Worm (Caenorhabditis elegans) whole organism, L1 larva: Measurements from ENCODE around the gene cdc-14.

Experiments
- C04F5.9 ChIP-seq: sonication (generic microtip); optimal IDR thresholded peaks from 2 replicates; lab custom pipeline; 2016; ENCODE audit warnings: missing genetic modification characterization, missing compliant biosample characterization
- C16A3.4 ChIP-seq: fragments of 150-350 bp; optimal IDR thresholded peaks from 2 replicates; lab custom pipeline; 2014; ENCODE audit warnings: missing biosample characterization, missing genetic modification characterization
- C34B4.2 ChIP-seq: sonication (generic microtip); optimal IDR thresholded peaks from 2 replicates; lab custom pipeline; 2017; ENCODE audit warnings: mild to moderate bottlenecking, missing genetic modification characterization, missing compliant biosample characterization
- Y116A8C.19 ChIP-seq: sonication (generic microtip); optimal IDR thresholded peaks from 2 replicates; lab custom pipeline; 2016; ENCODE audit warnings: missing compliant biosample characterization, missing genetic modification characterization, borderline replicate concordance
- alr-1 ChIP-seq: fragments of 200-800 bp; sonication (Bioruptor generic); optimal IDR thresholded peaks from 2 replicates; lab custom pipeline; 2018; ENCODE audit warnings: borderline replicate concordance, mild to moderate bottlenecking, missing genetic modification characterization, missing compliant biosample characterization
- ama-1 ChIP-seq: fragments of 150-350 bp; optimal IDR thresholded peaks from 2 replicates; lab custom pipeline; 2014
- blmp-1 ChIP-seq: fragments of 150-350 bp; optimal IDR thresholded peaks from 2 replicates; lab custom pipeline; 2014; ENCODE audit warnings: missing biosample characterization, missing genetic modification characterization
- ceh-8 ChIP-seq: fragments of 200-800 bp; sonication (Bioruptor generic); optimal IDR thresholded peaks from 2 replicates; lab custom pipeline; 2018; ENCODE audit warnings: mild to moderate bottlenecking, missing genetic modification characterization, moderate library complexity, missing compliant biosample characterization
- ceh-82 ChIP-seq, 3 experiments: fragments of 150-350 bp in 1 of 3; sonication (generic microtip) in 2 of 3; optimal IDR thresholded peaks; 2 replicates each; lab custom pipeline; 2014 to 2017; ENCODE audit warnings: missing biosample characterization in 3 of 3, missing genetic modification characterization in 3 of 3
- ceh-90 ChIP-seq: sonication (generic microtip); optimal IDR thresholded peaks from 2 replicates; lab custom pipeline; 2016; ENCODE audit warnings: missing genetic modification characterization, missing compliant biosample characterization
- dpl-1 ChIP-seq, 3 experiments: fragments of 150-350 bp in 2 of 3; sonication (generic microtip) in 1 of 3; optimal IDR thresholded peaks; 2 replicates each; lab custom pipeline; 2014 to 2017; ENCODE audit warnings: missing biosample characterization in 3 of 3, missing genetic modification characterization in 3 of 3, missing genetic modification reagents in 3 of 3
- dsc-1 ChIP-seq: sonication (generic microtip); optimal IDR thresholded peaks from 2 replicates; lab custom pipeline; 2016; ENCODE audit warnings: mild to moderate bottlenecking, missing genetic modification characterization, missing compliant biosample characterization
- efl-1 ChIP-seq, 4 experiments: fragments of 150-350 bp; optimal IDR thresholded peaks in 3 of 4; peaks in 1 of 4; 1 replicate in 1 of 4; 2 replicates in 3 of 4; lab custom pipeline; 2014; ENCODE audit warnings: missing biosample characterization in 2 of 4, missing genetic modification characterization in 2 of 4, missing genetic modification reagents in 2 of 4
- efl-3 ChIP-seq: fragments of 200-800 bp; sonication (Bioruptor generic); optimal IDR thresholded peaks from 2 replicates; lab custom pipeline; 2018; ENCODE audit warnings: mild to moderate bottlenecking, missing genetic modification characterization, missing compliant biosample characterization
- egl-13 ChIP-seq: sonication (generic microtip); optimal IDR thresholded peaks from 2 replicates; lab custom pipeline; 2016; ENCODE audit warnings: missing genotype, missing genetic modification reagents, missing genetic modification characterization, missing compliant biosample characterization
- elt-2 ChIP-seq: sonication (generic microtip); optimal IDR thresholded peaks from 2 replicates; lab custom pipeline; 2016; ENCODE audit warnings: missing genetic modification characterization, mild to moderate bottlenecking, inconsistent platforms, missing compliant biosample characterization, missing genetic modification reagents
- fkh-10 ChIP-seq: sonication (generic microtip); optimal IDR thresholded peaks from 2 replicates; lab custom pipeline; 2017; ENCODE audit warnings: missing biosample characterization, missing genetic modification reagents, missing genetic modification characterization
- fkh-8 ChIP-seq: sonication (generic microtip); optimal IDR thresholded peaks from 2 replicates; lab custom pipeline; 2016; ENCODE audit warnings: mild to moderate bottlenecking, missing genetic modification characterization, missing compliant biosample characterization
- hlh-17 ChIP-seq: fragments of 200-800 bp; sonication (Bioruptor generic); optimal IDR thresholded peaks from 2 replicates; lab custom pipeline; 2018; ENCODE audit warnings: missing genetic modification characterization, mild to moderate bottlenecking, missing compliant biosample characterization, moderate library complexity, borderline replicate concordance
- hpl-2 ChIP-seq: fragments of 150-350 bp; optimal IDR thresholded peaks from 2 replicates; lab custom pipeline; 2014; ENCODE audit warnings: missing biosample characterization, missing genetic modification reagents, missing genetic modification characterization
- irx-1 ChIP-seq: sonication (generic microtip); optimal IDR thresholded peaks from 2 replicates; lab custom pipeline; 2016; ENCODE audit warnings: missing genetic modification characterization, missing compliant biosample characterization
- jun-1 ChIP-seq: fragments of 150-350 bp; optimal IDR thresholded peaks from 2 replicates; lab custom pipeline; 2014; ENCODE audit warnings: missing biosample characterization, missing genetic modification reagents, missing genetic modification characterization
- lin-13 ChIP-seq: fragments of 150-350 bp; optimal IDR thresholded peaks from 2 replicates; lab custom pipeline; 2014; ENCODE audit warnings: missing biosample characterization, missing genetic modification reagents, missing genetic modification characterization
- lir-3 ChIP-seq: sonication (generic microtip); optimal IDR thresholded peaks from 2 replicates; lab custom pipeline; 2016; ENCODE audit warnings: mild to moderate bottlenecking, missing genetic modification characterization, moderate library complexity, missing compliant biosample characterization; ENCODE audit not compliant: poor library complexity
- mep-1 ChIP-seq: fragments of 150-350 bp; optimal IDR thresholded peaks from 2 replicates; lab custom pipeline; 2014; ENCODE audit warnings: missing biosample characterization, missing genetic modification characterization
- nhr-19 ChIP-seq: fragments of 200-800 bp; sonication (Bioruptor generic); conservative IDR thresholded peaks from 2 replicates; pipeline ENCODE4 v1.3.6; 2022; ENCODE audit warnings: missing genetic modification characterization, missing compliant biosample characterization
- nhr-20 ChIP-seq: sonication (generic microtip); optimal IDR thresholded peaks from 2 replicates; lab custom pipeline; 2016; ENCODE audit warnings: mild to moderate bottlenecking, missing genetic modification characterization, missing compliant biosample characterization
- nhr-71 ChIP-seq: sonication (generic microtip); optimal IDR thresholded peaks from 2 replicates; lab custom pipeline; 2016; ENCODE audit warnings: mild to moderate bottlenecking, missing genetic modification characterization, moderate library complexity, missing compliant biosample characterization
- nhr-77 ChIP-seq: fragments of 150-350 bp; optimal IDR thresholded peaks from 2 replicates; lab custom pipeline; 2014; ENCODE audit warnings: missing biosample characterization, missing genetic modification characterization
- nhr-85 ChIP-seq: sonication (generic microtip); peaks from one replicate; lab custom pipeline; 2016; ENCODE audit warnings: missing genetic modification characterization, inconsistent platforms, missing compliant biosample characterization
- pag-3 ChIP-seq: sonication (generic microtip); optimal IDR thresholded peaks from 2 replicates; lab custom pipeline; 2017; ENCODE audit warnings: missing genetic modification characterization, mild to moderate bottlenecking, missing compliant biosample characterization, antibody characterized with exemption, borderline replicate concordance; ENCODE audit not compliant: insufficient read depth
- pax-3 ChIP-seq: fragments of 200-800 bp; sonication (Bioruptor generic); optimal IDR thresholded peaks from 2 replicates; lab custom pipeline; 2018; ENCODE audit warnings: mild to moderate bottlenecking, missing genetic modification characterization, moderate library complexity, missing compliant biosample characterization
- rnt-1 ChIP-seq: sonication (generic microtip); optimal IDR thresholded peaks from 2 replicates; lab custom pipeline; 2016; ENCODE audit warnings: mild to moderate bottlenecking, missing genetic modification characterization, moderate library complexity, missing compliant biosample characterization
- sup-37 ChIP-seq: fragments of 200-800 bp; sonication (Bioruptor generic); optimal IDR thresholded peaks from 2 replicates; lab custom pipeline; 2018; ENCODE audit warnings: mild to moderate bottlenecking, missing genetic modification characterization, missing compliant biosample characterization
- tlp-1 ChIP-seq: fragments of 150-350 bp; optimal IDR thresholded peaks from 2 replicates; lab custom pipeline; 2014; ENCODE audit warnings: missing biosample characterization, missing genetic modification characterization
- unc-130 ChIP-seq: fragments of 150-350 bp; optimal IDR thresholded peaks from 2 replicates; lab custom pipeline; 2017; ENCODE audit warnings: missing biosample characterization, missing genetic modification characterization, inconsistent platforms
- unc-30 ChIP-seq: sonication (generic microtip); optimal IDR thresholded peaks from 2 replicates; lab custom pipeline; 2017; ENCODE audit warnings: missing biosample characterization, missing genetic modification characterization
- unc-98 ChIP-seq: fragments of 200-800 bp; sonication (Bioruptor generic); IDR thresholded peaks from 2 replicates; pipeline ENCODE4 v1.3.6; 2022; ENCODE audit warnings: missing genetic modification characterization, missing compliant biosample characterization
- vab-15 ChIP-seq: sonication (generic microtip); optimal IDR thresholded peaks from 2 replicates; lab custom pipeline; 2017; ENCODE audit warnings: missing genotype, mild to moderate bottlenecking, missing genetic modification characterization, missing compliant biosample characterization
- zip-4 ChIP-seq: fragments of 200-800 bp; sonication (Bioruptor generic); optimal IDR thresholded peaks from 2 replicates; lab custom pipeline; 2018; ENCODE audit warnings: mild to moderate bottlenecking, missing genetic modification characterization, moderate library complexity, missing compliant biosample characterization
- ztf-11 ChIP-seq, 2 experiments: sonication (generic microtip); optimal IDR thresholded peaks; 2 replicates each; lab custom pipeline; 2016 to 2017; ENCODE audit warnings: missing genetic modification characterization in 2 of 2, missing biosample characterization in 1 of 2, missing compliant biosample characterization in 1 of 2

The cdc-14 gene

ce11 chrII:5593377-5593932 lies at the start of gene cdc-14 (continued):
- no peak for TF ChIP-seq unc-98 (GFP tag; lab: Robert Waterston, UW)
- TF ChIP-seq dpl-1 (GFP tag; optimal IDR thresholded peaks at IDR 0.05; lab: Kevin White, UChicago) = peak; percentile 72 to 81 (median 77)
- TF ChIP-seq ceh-82 (tag; optimal IDR thresholded peaks at IDR 0.05; lab: Kevin White, UChicago) = peak in 1 of 3 experiments; percentile 36
- TF ChIP-seq lir-3 (tag; lab: Kevin White, UChicago) = peak; percentile 57
- no peak for TF ChIP-seq ceh-90 (tag; lab: Kevin White, UChicago)
- TF ChIP-seq rnt-1 (tag; lab: Kevin White, UChicago) = peak; percentile 80
- no peak for TF ChIP-seq fkh-8 (tag; lab: Kevin White, UChicago)
- no peak for TF ChIP-seq ceh-8
- TF ChIP-seq nhr-19 (GFP tag; lab: Robert Waterston, UW) = peak; percentile 76
- TF ChIP-seq mep-1 = peak; percentile 84
- TF ChIP-seq efl-3 (GFP tag; lab: Kevin White, UChicago) = no peak
- no peak for TF ChIP-seq zip-4
- no peak for TF ChIP-seq irx-1
- TF ChIP-seq efl-1 (optimal IDR thresholded peaks at IDR 0.05; lab: Kevin White, UChicago) = peak; percentile 74 to 76
- peak; percentile 65 to 94 for TF ChIP-seq efl-1 (GFP tag; optimal IDR thresholded peaks at IDR 0.05 in 1 of 2; lab: Kevin White, UChicago)
- TF ChIP-seq ztf-11 (tag; optimal IDR thresholded peaks at IDR 0.05; lab: Kevin White, UChicago) = no peak
- peak; percentile 42 for TF ChIP-seq sup-37 (GFP tag; lab: Kevin White, UChicago)
- no peak for TF ChIP-seq egl-13
- TF ChIP-seq hpl-2 (GFP tag; lab: Kevin White, UChicago) = no peak
- no peak for TF ChIP-seq unc-30
- peak; percentile 72 for TF ChIP-seq lin-13 (GFP tag; lab: Kevin White, UChicago)
- TF ChIP-seq alr-1 (tag; lab: Kevin White, UChicago) = no peak
- TF ChIP-seq Y116A8C.19 (tag; lab: Kevin White, UChicago) = no peak
- TF ChIP-seq C16A3.4 (tag; lab: Kevin White, UChicago) = peak; percentile 88
- no peak for TF ChIP-seq fkh-10
- TF ChIP-seq vab-15 (tag; lab: Kevin White, UChicago) = peak; percentile 56
- TF ChIP-seq dsc-1 = no peak
- no peak for TF ChIP-seq tlp-1 (tag; lab: Kevin White, UChicago)
- TF ChIP-seq pax-3 (tag; lab: Kevin White, UChicago) = no peak
- TF ChIP-seq C04F5.9 (tag; lab: Kevin White, UChicago) = no peak
- no peak for TF ChIP-seq C34B4.2

- TF ChIP-seq nhr-71 (tag; lab: Kevin White, UChicago) (no peak), C34B4.2 (no peak)
These were observed 48.9 kb upstream of the cdc-14 start for ce11 chrII:5642110-5642509.

- no peak for TF ChIP-seq jun-1 (tag; lab: Kevin White, UChicago)
- no peak for TF ChIP-seq hpl-2 (GFP tag; lab: Kevin White, UChicago)
- no peak for TF ChIP-seq nhr-77 (tag; lab: Kevin White, UChicago)
- TF ChIP-seq efl-3 (GFP tag; lab: Kevin White, UChicago) = no peak
- TF ChIP-seq pax-3 (tag; lab: Kevin White, UChicago) = no peak
- no peak for TF ChIP-seq zip-4
- TF ChIP-seq nhr-85 (tag; lab: Kevin White, UChicago) = no peak
- no peak for TF ChIP-seq hlh-17
- TF ChIP-seq ama-1 (lab: Kevin White, UChicago) = no peak
- TF ChIP-seq unc-130 (tag; lab: Kevin White, UChicago) = no peak
- TF ChIP-seq blmp-1 = no peak
- TF ChIP-seq nhr-19 (GFP tag; lab: Robert Waterston, UW) = no peak
- TF ChIP-seq pag-3 = no peak
- no peak for TF ChIP-seq elt-2 (tag; lab: Kevin White, UChicago)
- no peak for TF ChIP-seq egl-13
- TF ChIP-seq nhr-20 (tag; lab: Kevin White, UChicago) = no peak
These were observed 47.3 kb upstream of the cdc-14 start for ce11 chrII:5640362-5641079.
